Worm (Caenorhabditis elegans) whole organism, late embryonic: ENCODE measurements around the gene F13H10.8.

ENCODE experiments used
- C08G9.2 ChIP-seq: sonication (generic microtip); optimal IDR thresholded peaks from 2 replicates; lab custom pipeline; 2016; ENCODE audit warnings: mild to moderate bottlenecking, missing genetic modification characterization, moderate library complexity, missing compliant biosample characterization
- K02D7.2 ChIP-seq: sonication (generic microtip); optimal IDR thresholded peaks from 2 replicates; lab custom pipeline; 2017; ENCODE audit warnings: mild to moderate bottlenecking, missing genetic modification characterization, missing compliant biosample characterization
- T23F11.4 ChIP-seq: fragments of 200-800 bp; sonication (Bioruptor generic); optimal IDR thresholded peaks from 2 replicates; lab custom pipeline; 2018; ENCODE audit warnings: mild to moderate bottlenecking, missing genetic modification characterization, missing compliant biosample characterization
- Y22D7AL.16 ChIP-seq: sonication (generic microtip); optimal IDR thresholded peaks from 2 replicates; lab custom pipeline; 2016; ENCODE audit warnings: missing genetic modification characterization, missing compliant biosample characterization
- ahr-1 ChIP-seq: sonication (generic microtip); optimal IDR thresholded peaks from 2 replicates; lab custom pipeline; 2016; ENCODE audit warnings: missing genetic modification characterization, missing compliant biosample characterization
- ceh-14 ChIP-seq: sonication (generic microtip); optimal IDR thresholded peaks from 2 replicates; lab custom pipeline; 2016; ENCODE audit warnings: missing genotype, missing genetic modification characterization, missing compliant biosample characterization
- ceh-18 ChIP-seq: sonication (generic microtip); optimal IDR thresholded peaks from 2 replicates; lab custom pipeline; 2016; ENCODE audit warnings: missing genetic modification characterization, missing compliant biosample characterization
- ceh-31 ChIP-seq: sonication (generic microtip); optimal IDR thresholded peaks from 2 replicates; lab custom pipeline; 2016; ENCODE audit warnings: missing genetic modification characterization, missing compliant biosample characterization
- ceh-34 ChIP-seq: sonication (generic microtip); optimal IDR thresholded peaks from 2 replicates; lab custom pipeline; 2016; ENCODE audit warnings: mild to moderate bottlenecking, missing genetic modification characterization, missing compliant biosample characterization
- che-1 ChIP-seq: sonication (generic microtip); optimal IDR thresholded peaks from 2 replicates; lab custom pipeline; 2016; ENCODE audit warnings: mild to moderate bottlenecking, missing genetic modification characterization, missing compliant biosample characterization
- dmd-4 ChIP-seq: sonication (generic microtip); optimal IDR thresholded peaks from 2 replicates; lab custom pipeline; 2016; ENCODE audit warnings: borderline replicate concordance, missing genetic modification characterization, missing compliant biosample characterization
- elt-4 ChIP-seq: sonication (generic microtip); optimal IDR thresholded peaks from 2 replicates; lab custom pipeline; 2016; ENCODE audit warnings: missing genetic modification characterization, missing compliant biosample characterization
- ets-4 ChIP-seq: sonication (generic microtip); optimal IDR thresholded peaks from 2 replicates; lab custom pipeline; 2016; ENCODE audit warnings: missing genetic modification characterization, missing compliant biosample characterization
- fkh-10 ChIP-seq: fragments of 150-350 bp; optimal IDR thresholded peaks from 2 replicates; lab custom pipeline; 2014; ENCODE audit warnings: missing biosample characterization, missing genetic modification reagents, missing genetic modification characterization
- fkh-6 ChIP-seq: sonication (generic microtip); optimal IDR thresholded peaks from 2 replicates; lab custom pipeline; 2016; ENCODE audit warnings: missing genetic modification characterization, missing compliant biosample characterization
- gmeb-2 ChIP-seq: sonication (generic microtip); optimal IDR thresholded peaks from 2 replicates; lab custom pipeline; 2016; ENCODE audit warnings: missing genetic modification characterization, inconsistent platforms, missing compliant biosample characterization
- hlh-13 ChIP-seq: fragments of 200-800 bp; sonication (Bioruptor generic); optimal IDR thresholded peaks from 2 replicates; lab custom pipeline; 2018; ENCODE audit warnings: mild to moderate bottlenecking, missing genetic modification characterization, missing compliant biosample characterization
- hlh-15 ChIP-seq: sonication (generic microtip); optimal IDR thresholded peaks from 2 replicates; lab custom pipeline; 2016; ENCODE audit warnings: missing genetic modification characterization, missing compliant biosample characterization
- hlh-30 ChIP-seq: sonication (generic microtip); optimal IDR thresholded peaks from 2 replicates; lab custom pipeline; 2017; ENCODE audit warnings: antibody characterized with exemption, missing genetic modification characterization, missing compliant biosample characterization; ENCODE audit not compliant: insufficient read depth
- lin-11 ChIP-seq: fragments of 200-800 bp; sonication (Bioruptor generic); optimal IDR thresholded peaks from 2 replicates; lab custom pipeline; 2018; ENCODE audit warnings: mild to moderate bottlenecking, missing genetic modification characterization, missing compliant biosample characterization
- madf-2 ChIP-seq: sonication (generic microtip); optimal IDR thresholded peaks from 2 replicates; lab custom pipeline; 2017; ENCODE audit warnings: missing genetic modification characterization, missing compliant biosample characterization
- nfya-1 ChIP-seq: sonication (generic microtip); optimal IDR thresholded peaks from 2 replicates; lab custom pipeline; 2017; ENCODE audit warnings: missing genetic modification characterization, mild to moderate bottlenecking, missing compliant biosample characterization, antibody characterized with exemption, moderate library complexity
- nhr-11 ChIP-seq: fragments of 150-350 bp; optimal IDR thresholded peaks from 2 replicates; lab custom pipeline; 2014; ENCODE audit warnings: missing biosample characterization, missing genetic modification characterization
- npax-4 ChIP-seq: sonication (generic microtip); optimal IDR thresholded peaks from 2 replicates; lab custom pipeline; 2016; ENCODE audit warnings: missing genetic modification characterization, missing compliant biosample characterization
- pag-3 ChIP-seq: sonication (generic microtip); optimal IDR thresholded peaks from 2 replicates; lab custom pipeline; 2016; ENCODE audit warnings: missing compliant biosample characterization, missing genetic modification characterization, borderline replicate concordance
- pat-9 ChIP-seq: fragments of 200-800 bp; sonication (Bioruptor generic); optimal IDR thresholded peaks from 2 replicates; lab custom pipeline; 2018; ENCODE audit warnings: mild to moderate bottlenecking, missing genetic modification characterization, moderate library complexity, missing compliant biosample characterization
- ref-2 ChIP-seq: sonication (generic microtip); optimal IDR thresholded peaks from 2 replicates; lab custom pipeline; 2016; ENCODE audit warnings: missing genetic modification characterization, missing compliant biosample characterization
- rnt-1 ChIP-seq: sonication (generic microtip); optimal IDR thresholded peaks from 2 replicates; lab custom pipeline; 2016; ENCODE audit warnings: missing genetic modification characterization, missing compliant biosample characterization
- sox-2 ChIP-seq: fragments of 200-800 bp; sonication (Bioruptor generic); IDR thresholded peaks from 2 replicates; pipeline ENCODE4 v1.3.6; 2022; ENCODE audit warnings: missing genetic modification reagents, missing genetic modification characterization, missing compliant biosample characterization
- tbx-2 ChIP-seq: sonication (generic microtip); optimal IDR thresholded peaks from 2 replicates; lab custom pipeline; 2016; ENCODE audit warnings: missing genetic modification characterization, missing compliant biosample characterization
- unc-55 ChIP-seq: sonication (generic microtip); optimal IDR thresholded peaks from 2 replicates; lab custom pipeline; 2017; ENCODE audit warnings: missing biosample characterization, missing genetic modification reagents, missing genetic modification characterization
- zip-5 ChIP-seq: sonication (generic microtip); optimal IDR thresholded peaks from 2 replicates; lab custom pipeline; 2016; ENCODE audit warnings: missing genetic modification characterization, missing compliant biosample characterization
- ztf-16 ChIP-seq: sonication (generic microtip); optimal IDR thresholded peaks from 2 replicates; lab custom pipeline; 2017; ENCODE audit warnings: missing genetic modification characterization, missing compliant biosample characterization

Gene F13H10.8

ce11 chrIV:11053652-11054317, 33.5 kb downstream of the F13H10.8 start, which contains the start of the genes F36H1.12 and lin-3:
F36H1.12 (minus strand) TSS chrIV:11053702.
lin-3 (plus strand) TSS chrIV:11054308.
- no peak for TF ChIP-seq C08G9.2
- no peak for TF ChIP-seq zip-5 (tag; lab: Kevin White, UChicago)

DNA sequence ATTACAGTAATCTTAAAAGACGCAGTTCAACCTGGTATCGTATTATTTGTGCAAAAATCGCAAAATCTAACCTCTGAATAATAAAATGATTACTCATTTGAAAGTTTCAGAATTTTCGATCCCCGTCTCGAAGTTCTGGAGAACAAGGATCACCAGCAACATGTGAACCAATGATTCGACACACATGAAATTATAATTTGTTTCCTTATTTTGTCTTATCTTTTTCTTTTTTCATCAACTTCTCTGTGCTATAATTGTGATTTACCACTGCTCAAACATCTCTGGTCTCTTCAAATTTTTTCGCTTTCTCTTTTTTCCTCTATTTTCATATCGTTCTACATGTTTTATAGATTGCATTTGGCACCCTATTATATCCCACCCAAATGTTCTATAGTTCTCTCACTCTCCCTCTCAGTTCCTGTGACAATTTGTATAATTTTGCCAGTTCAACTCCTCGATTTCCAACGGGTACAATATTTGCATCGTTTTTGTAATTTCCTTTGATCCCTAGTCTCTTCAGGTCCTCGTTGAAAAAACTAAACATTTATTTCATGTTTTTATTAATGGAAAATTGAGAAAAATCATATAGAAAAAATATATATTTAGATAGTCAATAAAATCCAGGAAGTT, 42.8 kb downstream of the F13H10.8 start:
- TF ChIP-seq ceh-31 (no peak), npax-4 (no peak), hlh-15 (tag; lab: Kevin White, UChicago) (no peak), sox-2 (no peak), fkh-10 (no peak), ceh-14 (tag; lab: Kevin White, UChicago) (no peak), gmeb-2 (no peak), tbx-2 (tag; lab: Kevin White, UChicago) (no peak), nhr-11 (tag; lab: Kevin White, UChicago) (no peak), fkh-6 (no peak), Y22D7AL.16 (no peak), pag-3 (tag; lab: Kevin White, UChicago) (no peak), ref-2 (no peak), ets-4 (tag; lab: Kevin White, UChicago) (no peak), ahr-1 (tag; lab: Kevin White, UChicago) (no peak), dmd-4 (tag; lab: Kevin White, UChicago) (no peak)
- TF ChIP-seq, all 69 proteins: peak for 0

DNA sequence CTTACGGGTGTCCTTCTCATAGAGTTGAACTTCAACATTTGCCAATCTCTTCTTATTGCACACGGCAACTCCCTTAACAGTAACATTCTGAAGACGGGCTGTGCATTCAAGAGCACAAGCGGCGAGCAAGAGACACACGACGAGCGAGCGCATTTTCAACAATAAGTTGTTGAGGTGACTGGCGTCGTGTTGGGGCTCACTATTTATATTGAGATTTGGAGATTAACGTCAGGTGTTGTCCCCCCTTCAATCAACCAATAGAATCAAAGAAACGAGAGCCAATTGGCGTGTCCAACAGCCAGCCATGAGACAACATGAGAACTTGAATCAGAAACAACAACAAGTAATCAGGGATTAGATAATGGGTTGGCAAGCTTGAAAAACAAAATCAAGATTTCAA, 43.6 kb downstream of the F13H10.8 start, which contains the start of gene ttr-16:
ttr-16 (minus strand) TSS at position 176 of the 400 bp plus-strand sequence.
- TF ChIP-seq nfya-1 (tag; lab: Kevin White, UChicago) = peak; percentile 77
- TF ChIP-seq ceh-18 (tag; lab: Kevin White, UChicago) = peak; percentile 30
- TF ChIP-seq elt-4 = no peak
- peak; percentile 88 for TF ChIP-seq unc-55 (GFP tag; lab: Kevin White, UChicago)
- TF ChIP-seq, all 69 proteins: peak for 3

DNA sequence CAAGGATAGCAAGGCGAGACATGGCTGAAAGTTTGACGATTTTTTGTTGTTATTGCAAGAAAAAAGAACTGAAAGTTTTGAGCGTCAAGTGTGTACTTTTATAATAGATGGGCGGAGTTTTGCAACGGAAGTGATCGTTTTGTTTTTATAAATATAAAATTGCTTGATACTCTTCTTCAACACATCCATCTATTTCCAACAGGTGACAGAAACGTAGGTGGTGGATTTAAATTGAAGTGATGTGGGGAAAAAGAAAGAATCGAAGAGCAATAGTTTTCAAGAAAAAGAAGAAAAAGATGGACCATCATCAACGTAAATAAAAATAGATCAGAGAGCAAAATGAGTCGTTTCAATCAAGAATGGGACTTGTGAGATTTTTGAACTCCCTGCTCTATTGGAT, 46.7 kb downstream of the F13H10.8 start, which contains the start of gene ttr-17:
ttr-17 (minus strand) TSS at position 24 of the 400 bp plus-strand sequence.
- TF ChIP-seq sox-2 = no peak
- peak; percentile 51 for TF ChIP-seq ceh-18 (tag; lab: Kevin White, UChicago)
- TF ChIP-seq, all 69 proteins: peak for 1

ce11 chrIV:11068314-11068713, 48.0 kb downstream of the F13H10.8 start:
- TF ChIP-seq ceh-34 (tag; lab: Kevin White, UChicago) (no peak), K02D7.2 (no peak), unc-55 (GFP tag; lab: Kevin White, UChicago) (peak; percentile 100), hlh-30 (tag; lab: Kevin White, UChicago) (peak; percentile 55), ceh-18 (tag; lab: Kevin White, UChicago) (peak; percentile 68), nfya-1 (tag; lab: Kevin White, UChicago) (peak; percentile 47), rnt-1 (tag; lab: Kevin White, UChicago) (peak; percentile 81), ref-2 (no peak), T23F11.4 (no peak)

DNA sequence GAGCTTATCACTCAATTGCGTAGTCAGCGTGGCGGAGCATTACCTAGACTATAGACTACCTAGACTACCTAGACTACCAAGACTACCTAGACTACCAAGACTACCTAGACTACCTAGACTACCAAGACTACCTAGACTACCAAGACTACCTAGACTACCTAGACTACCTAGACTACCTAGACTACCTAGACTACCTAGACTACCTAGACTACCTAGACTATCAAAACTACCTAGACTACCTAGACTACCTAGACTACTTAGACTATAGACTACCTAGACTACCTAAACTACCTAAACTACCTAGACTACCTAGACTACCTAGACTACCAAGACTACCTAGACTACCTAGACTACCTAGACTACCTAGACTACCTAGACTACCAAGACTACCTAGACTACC, 50.6 kb downstream of the F13H10.8 start:
- TF ChIP-seq hlh-13 (GFP tag; lab: Kevin White, UChicago) = peak; percentile 72
- peak; percentile 57 for TF ChIP-seq madf-2 (tag; lab: Kevin White, UChicago)
- TF ChIP-seq lin-11 (tag; lab: Kevin White, UChicago) = peak; percentile 46
- peak; percentile 42 for TF ChIP-seq pat-9
- TF ChIP-seq npax-4 = peak; percentile 30
- TF ChIP-seq che-1 (tag; lab: Kevin White, UChicago) = peak; percentile 45
- peak; percentile 29 for TF ChIP-seq ztf-16 (tag; lab: Kevin White, UChicago)
- peak; percentile 70 for TF ChIP-seq dmd-4 (tag; lab: Kevin White, UChicago)
